Fruit fly (Drosophila melanogaster) whole organism, embryonic: Measurements from ENCODE around the gene CG5521.

Experiments
- ATbp ChIP-seq: fragments of 200-800 bp; sonication (Bioruptor generic); optimal IDR thresholded peaks from 2 replicates; lab custom pipeline; 2017; ENCODE audit warnings: missing biosample characterization, mild to moderate bottlenecking, missing genetic modification characterization, missing genetic modification reagents
- Abd-B ChIP-seq: fragments of 200-800 bp; sonication (Bioruptor generic); optimal IDR thresholded peaks from 2 replicates; lab custom pipeline; 2018; ENCODE audit warnings: missing biosample characterization, mild to moderate bottlenecking, missing genetic modification characterization, moderate library complexity
- Asciz ChIP-seq: fragments of 200-800 bp; sonication (Bioruptor generic); optimal IDR thresholded peaks from 2 replicates; lab custom pipeline; 2017; ENCODE audit warnings: missing biosample characterization, mild to moderate bottlenecking, missing genetic modification characterization, missing genetic modification reagents
- CG10543 ChIP-seq: fragments of 200-800 bp; sonication (Bioruptor generic); optimal IDR thresholded peaks from 3 replicates; lab custom pipeline; 2017; ENCODE audit warnings: missing biosample characterization, mild to moderate bottlenecking, missing genetic modification characterization, moderate library complexity
- CG1233 ChIP-seq: fragments of 200-800 bp; sonication (Bioruptor generic); optimal IDR thresholded peaks from 4 replicates; lab custom pipeline; 2018; ENCODE audit warnings: missing biosample characterization, mild to moderate bottlenecking, missing genetic modification characterization
- CG14710 ChIP-seq: fragments of 200-800 bp; sonication (Bioruptor generic); optimal IDR thresholded peaks from 3 replicates; lab custom pipeline; 2019; ENCODE audit warnings: missing biosample characterization, mild to moderate bottlenecking, missing genetic modification characterization, moderate library complexity
- CG17359 ChIP-seq: fragments of 200-800 bp; sonication (Bioruptor generic); optimal IDR thresholded peaks from 3 replicates; lab custom pipeline; 2018; ENCODE audit warnings: missing biosample characterization, mild to moderate bottlenecking, missing genetic modification characterization, moderate library complexity
- CG17802 ChIP-seq: fragments of 200-800 bp; sonication (Bioruptor generic); optimal IDR thresholded peaks from 2 replicates; lab custom pipeline; 2018; ENCODE audit warnings: missing biosample characterization, mild to moderate bottlenecking, missing genetic modification characterization, moderate library complexity
- CG17829 ChIP-seq: fragments of 200-800 bp; optimal IDR thresholded peaks from 2 replicates; lab custom pipeline; 2019; ENCODE audit warnings: missing biosample characterization, mild to moderate bottlenecking, missing genetic modification characterization, moderate library complexity
- CG18262 ChIP-seq: fragments of 200-800 bp; optimal IDR thresholded peaks from 3 replicates; lab custom pipeline; 2019; ENCODE audit warnings: missing biosample characterization, mild to moderate bottlenecking, missing genetic modification characterization, moderate library complexity
- CG18764 ChIP-seq: fragments of 200-800 bp; sonication (Bioruptor generic); optimal IDR thresholded peaks from 3 replicates; lab custom pipeline; 2016; ENCODE audit warnings: missing biosample characterization, missing genetic modification characterization
- CG30403 ChIP-seq: fragments of 200-800 bp; sonication (Bioruptor generic); optimal IDR thresholded peaks from 3 replicates; lab custom pipeline; 2016; ENCODE audit warnings: missing biosample characterization, missing genetic modification characterization
- CG31441 ChIP-seq: fragments of 200-800 bp; sonication (Bioruptor generic); IDR thresholded peaks from 2 replicates; pipeline ENCODE4 v1.3.6; 2022; ENCODE audit warnings: missing biosample characterization, missing genetic modification characterization
- CG32532 ChIP-seq: fragments of 200-800 bp; sonication (Bioruptor generic); IDR thresholded peaks from 2 replicates; pipeline ENCODE4 v1.3.6; 2022; ENCODE audit warnings: missing biosample characterization, missing genetic modification characterization
- CG7357 ChIP-seq: fragments of 200-800 bp; sonication (Bioruptor generic); IDR thresholded peaks from 3 replicates; pipeline ENCODE4 v1.3.6; 2022; ENCODE audit warnings: missing biosample characterization, missing genetic modification characterization
- CG7839 ChIP-seq: fragments of 200-800 bp; sonication (Bioruptor generic); optimal IDR thresholded peaks from 3 replicates; lab custom pipeline; 2018; ENCODE audit warnings: missing biosample characterization, mild to moderate bottlenecking, missing genetic modification characterization, moderate library complexity
- CG8388 ChIP-seq: fragments of 200-800 bp; sonication (Bioruptor generic); optimal IDR thresholded peaks from 2 replicates; lab custom pipeline; 2019; ENCODE audit warnings: missing biosample characterization, mild to moderate bottlenecking, missing genetic modification characterization, moderate library complexity
- CG9609 ChIP-seq: fragments of 200-800 bp; sonication (Bioruptor generic); optimal IDR thresholded peaks from 3 replicates; lab custom pipeline; 2016; ENCODE audit warnings: missing biosample characterization, missing genetic modification characterization
- CG9932 ChIP-seq: fragments of 200-800 bp; sonication (Bioruptor generic); IDR thresholded peaks from 2 replicates; pipeline ENCODE4 v1.3.6; 2022; ENCODE audit warnings: missing biosample characterization, missing genetic modification characterization
- CTCF ChIP-seq: fragments of 200-800 bp; sonication (Bioruptor generic); optimal IDR thresholded peaks from 2 replicates; lab custom pipeline; 2017; ENCODE audit warnings: missing biosample characterization, mild to moderate bottlenecking, missing genetic modification characterization, moderate library complexity
- Elba2 ChIP-seq: fragments of 200-800 bp; sonication (Bioruptor generic); optimal IDR thresholded peaks from 3 replicates; lab custom pipeline; 2016; ENCODE audit warnings: missing biosample characterization, missing genetic modification characterization
- Fer2 ChIP-seq: fragments of 200-800 bp; sonication (Bioruptor generic); optimal IDR thresholded peaks from 2 replicates; lab custom pipeline; 2018; ENCODE audit warnings: missing biosample characterization, mild to moderate bottlenecking, missing genetic modification characterization, moderate library complexity
- HLH3B ChIP-seq: fragments of 200-800 bp; sonication (Bioruptor generic); IDR thresholded peaks from 2 replicates; pipeline ENCODE4 v1.3.6; 2022; ENCODE audit warnings: missing biosample characterization, missing genetic modification characterization
- Kr ChIP-seq: fragments of 200-800 bp; sonication (Bioruptor generic); optimal IDR thresholded peaks from 2 replicates; lab custom pipeline; 2017; ENCODE audit warnings: missing biosample characterization, mild to moderate bottlenecking, missing genetic modification characterization
- Lhr ChIP-seq: fragments of 200-800 bp; sonication (Bioruptor generic); optimal IDR thresholded peaks from 3 replicates; lab custom pipeline; 2017; ENCODE audit warnings: mild to moderate bottlenecking, missing biosample characterization, missing genetic modification reagents, missing genetic modification characterization
- Med ChIP-seq: fragments of 200-800 bp; sonication (Bioruptor generic); peaks from one replicate; lab custom pipeline; 2016; ENCODE audit warnings: missing biosample characterization, missing genetic modification characterization, mild to moderate bottlenecking, inconsistent platforms, moderate library complexity
- Mrtf ChIP-seq: fragments of 200-800 bp; sonication (Bioruptor generic); IDR thresholded peaks from 3 replicates; pipeline ENCODE4 v1.3.6; 2022; ENCODE audit warnings: missing biosample characterization, missing genetic modification characterization
- Ptx1 ChIP-seq: fragments of 200-800 bp; sonication (Bioruptor generic); IDR thresholded peaks from 2 replicates; pipeline ENCODE4 v1.3.6; 2022; ENCODE audit warnings: missing biosample characterization, missing genetic modification characterization
- Rfx ChIP-seq: fragments of 200-800 bp; sonication (Bioruptor generic); IDR thresholded peaks from 2 replicates; pipeline ENCODE4 v1.3.6; 2022; ENCODE audit warnings: missing biosample characterization, missing genetic modification characterization
- Ssrp ChIP-seq: fragments of 200-800 bp; sonication (Bioruptor generic); optimal IDR thresholded peaks from 2 replicates; lab custom pipeline; 2018; ENCODE audit warnings: missing biosample characterization, mild to moderate bottlenecking, missing genetic modification characterization, moderate library complexity
- ac ChIP-seq: fragments of 200-800 bp; sonication (Bioruptor generic); optimal IDR thresholded peaks from 3 replicates; lab custom pipeline; 2017; ENCODE audit warnings: missing biosample characterization, mild to moderate bottlenecking, missing genetic modification characterization
- ap ChIP-seq: fragments of 200-800 bp; sonication (Bioruptor generic); IDR thresholded peaks from 2 replicates; pipeline ENCODE4 v1.3.6; 2022; ENCODE audit warnings: missing biosample characterization, missing genetic modification characterization
- ase ChIP-seq: fragments of 200-800 bp; sonication (Bioruptor generic); IDR thresholded peaks from 3 replicates; pipeline ENCODE4 v1.3.6; 2022; ENCODE audit warnings: missing biosample characterization, missing genetic modification characterization
- ci ChIP-seq: fragments of 200-800 bp; sonication (Bioruptor generic); IDR thresholded peaks from 3 replicates; pipeline ENCODE4 v1.3.6; 2022; ENCODE audit warnings: missing biosample characterization, missing genetic modification characterization
- cwo ChIP-seq: fragments of 200-800 bp; sonication (Bioruptor generic); optimal IDR thresholded peaks from 3 replicates; lab custom pipeline; 2017; ENCODE audit warnings: missing biosample characterization, missing genetic modification characterization, mild to moderate bottlenecking, moderate library complexity, missing genetic modification reagents
- dmrt99B ChIP-seq: fragments of 200-800 bp; sonication (Bioruptor generic); optimal IDR thresholded peaks from 2 replicates; lab custom pipeline; 2018; ENCODE audit warnings: missing biosample characterization, mild to moderate bottlenecking, missing genetic modification characterization, moderate library complexity
- gcm ChIP-seq: fragments of 200-800 bp; sonication (Bioruptor generic); optimal IDR thresholded peaks from 2 replicates; lab custom pipeline; 2019; ENCODE audit warnings: missing biosample characterization, mild to moderate bottlenecking, missing genetic modification characterization, moderate library complexity
- gsb-n ChIP-seq: fragments of 200-800 bp; sonication (Bioruptor generic); optimal IDR thresholded peaks from 3 replicates; lab custom pipeline; 2018; ENCODE audit warnings: missing biosample characterization, mild to moderate bottlenecking, missing genetic modification characterization
- gt ChIP-seq: fragments of 200-800 bp; sonication (Bioruptor generic); IDR thresholded peaks from 2 replicates; pipeline ENCODE4 v1.3.6; 2022; ENCODE audit warnings: missing biosample characterization, missing genetic modification characterization
- hkb ChIP-seq, 2 experiments: fragments of 200-800 bp in 1 of 2; fragments of >200 bp in 1 of 2; sonication (Bioruptor generic) in 1 of 2; IDR thresholded peaks in 1 of 2; optimal IDR thresholded peaks in 1 of 2; 2 replicates each; pipeline versions ENCODE4 v1.3.6 to Lab custom; 2017 to 2022; ENCODE audit warnings: missing biosample characterization in 1 of 2, missing genetic modification characterization in 1 of 2
- lola ChIP-seq, 3 experiments: fragments of >200 bp in 2 of 3; fragments of 200-800 bp in 1 of 3; sonication (Bioruptor generic) in 1 of 3; optimal IDR thresholded peaks; 2 replicates each; lab custom pipeline; 2017 to 2019; ENCODE audit warnings: missing biosample characterization in 3 of 3, missing genetic modification characterization in 3 of 3, mild to moderate bottlenecking in 1 of 3, moderate library complexity in 1 of 3
- p53 ChIP-seq: fragments of 200-800 bp; sonication (Bioruptor generic); optimal IDR thresholded peaks from 2 replicates; lab custom pipeline; 2016; ENCODE audit warnings: missing biosample characterization, missing genetic modification characterization
- sima ChIP-seq: fragments of 200-800 bp; sonication (Bioruptor generic); optimal IDR thresholded peaks from 2 replicates; lab custom pipeline; 2016; ENCODE audit warnings: missing biosample characterization, missing genetic modification characterization
- sqz ChIP-seq: fragments of 200-800 bp; sonication (Bioruptor generic); optimal IDR thresholded peaks from 3 replicates; lab custom pipeline; 2018; ENCODE audit warnings: missing biosample characterization, mild to moderate bottlenecking, missing genetic modification characterization
- sr ChIP-seq: fragments of 200-800 bp; sonication (Bioruptor generic); IDR thresholded peaks from 3 replicates; pipeline ENCODE4 v1.3.6; 2022; ENCODE audit warnings: missing biosample characterization, missing genetic modification characterization
- tgo ChIP-seq: fragments of 200-800 bp; sonication (Bioruptor generic); IDR thresholded peaks from 3 replicates; pipeline ENCODE4 v1.3.6; 2022; ENCODE audit warnings: missing biosample characterization, missing genetic modification characterization
- ttk ChIP-seq: fragments of 200-800 bp; sonication (Bioruptor generic); IDR thresholded peaks from 2 replicates; pipeline ENCODE4 v2.1.2; 2022; ENCODE audit warnings: missing biosample characterization, missing genetic modification characterization
- twi ChIP-seq: fragments of 200-800 bp; optimal IDR thresholded peaks from 2 replicates; lab custom pipeline; 2019; ENCODE audit warnings: missing biosample characterization, mild to moderate bottlenecking, missing genetic modification characterization, moderate library complexity
- wek ChIP-seq: fragments of 200-800 bp; sonication (Bioruptor generic); optimal IDR thresholded peaks from 3 replicates; lab custom pipeline; 2018; ENCODE audit warnings: missing biosample characterization, mild to moderate bottlenecking, missing genetic modification characterization, moderate library complexity
- zfh1 ChIP-seq: fragments of 200-800 bp; sonication (Bioruptor generic); IDR thresholded peaks from 3 replicates; pipeline ENCODE4 v1.3.6; 2022; ENCODE audit warnings: missing biosample characterization, missing genetic modification characterization

Gene CG5521

DNA sequence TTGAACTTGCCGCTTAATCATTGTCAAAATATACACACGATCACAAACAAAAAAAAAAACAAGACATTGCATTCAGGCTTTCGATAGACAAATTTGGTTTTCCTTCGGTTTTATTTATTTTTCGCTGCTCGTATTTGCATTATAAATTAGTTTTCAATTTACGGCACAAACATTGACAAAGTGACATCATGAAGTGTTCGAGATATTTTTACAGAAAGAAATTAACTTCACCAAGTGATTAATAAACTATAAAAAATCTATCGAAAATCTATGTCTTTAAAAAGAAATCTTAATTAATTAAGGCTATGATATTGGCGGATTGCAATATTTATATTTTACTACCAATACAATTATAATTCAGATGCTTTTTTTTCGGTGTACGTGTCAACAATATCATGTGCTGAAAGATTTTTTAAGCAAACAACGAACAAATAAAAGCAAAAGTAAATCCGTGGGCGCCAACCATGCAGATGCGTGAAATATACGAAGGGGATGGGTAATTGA is 42.8 kb upstream of the CG5521 start (continued):
- TF ChIP-seq CG32532 (peak; percentile 31; the same call in 1 of the 2 replicates), ap (GFP tag; lab: Robert Waterston, UW) (0 out of 2 replicates have a peak, but pooled peaks have one; percentile 25), hkb (optimal IDR thresholded peaks at IDR 0.05; lab: Kevin White, UChicago) (no peak), hkb (GFP tag; IDR thresholded peaks at IDR 0.05; lab: Robert Waterston, UW) (peak; percentile 57; the same call in 1 of the 2 replicates), CG9609 (GFP tag; lab: Kevin White, UChicago) (no peak), Lhr (GFP tag; lab: Kevin White, UChicago) (peak; percentile 9), cwo (GFP tag; lab: Kevin White, UChicago) (peak; percentile 61), CG7839 (tag; lab: Kevin White, UChicago) (peak; percentile 68), Ssrp (no peak), sima (GFP tag; lab: Kevin White, UChicago) (peak; percentile 9), Fer2 (tag; lab: Kevin White, UChicago) (peak; percentile 37), CG7357 (0 out of 3 replicates have a peak, but pooled peaks have one; percentile 25), gcm (GFP tag; lab: Kevin White, UChicago) (peak; percentile 40), Kr (GFP tag; lab: Kevin White, UChicago) (no peak), CG8388 (peak; percentile 6), CG31441 (peak; percentile 48), twi (no peak), sr (GFP tag; lab: Robert Waterston, UW) (peak; percentile 51; the same call in 2 of the 3 replicates), gt (GFP tag; lab: Robert Waterston, UW) (no peak), Rfx (GFP tag; lab: Robert Waterston, UW) (peak; percentile 64), Med (peak; percentile 78), p53 (GFP tag; lab: Kevin White, UChicago) (no peak), CG18764 (peak; percentile 35), CG17802 (no peak), CG18262 (tag; lab: Kevin White, UChicago) (peak; percentile 63), CG14710 (tag; lab: Kevin White, UChicago) (peak; percentile 25), gsb-n (tag; lab: Kevin White, UChicago) (peak; percentile 60), ttk (no peak), CG9932 (no peak), Ptx1 (GFP tag; lab: Robert Waterston, UW) (peak; percentile 70), Asciz (GFP tag; lab: Kevin White, UChicago) (peak; percentile 75), HLH3B (GFP tag; lab: Robert Waterston, UW) (peak; percentile 28; the same call in 1 of the 2 replicates), tgo (GFP tag; lab: Robert Waterston, UW) (peak; percentile 36; the same call in 2 of the 3 replicates), dmrt99B (tag; lab: Kevin White, UChicago) (peak; percentile 76), CG1233 (GFP tag; lab: Kevin White, UChicago) (peak; percentile 0), CTCF (GFP tag; lab: Kevin White, UChicago) (peak; percentile 9), Mrtf (GFP tag; lab: Robert Waterston, UW) (no peak), Elba2 (no peak), zfh1 (GFP tag; lab: Robert Waterston, UW) (peak; percentile 24; the same call in 1 of the 3 replicates), Abd-B (peak; percentile 53), CG10543 (GFP tag; lab: Kevin White, UChicago) (peak; percentile 38), ac (no peak), ase (GFP tag; lab: Robert Waterston, UW) (0 out of 3 replicates have a peak, but pooled peaks have one; percentile 46), CG30403 (GFP tag; lab: Kevin White, UChicago) (peak; percentile 50), sqz (GFP tag; lab: Kevin White, UChicago) (peak; percentile 62), lola (GFP tag; optimal IDR thresholded peaks at IDR 0.05; lab: Kevin White, UChicago) (peak in 1 of 3 experiments; percentile 6), CG17829 (peak; percentile 39), ATbp (GFP tag; lab: Kevin White, UChicago) (peak; percentile 74), ci (GFP tag; lab: Robert Waterston, UW) (0 out of 3 replicates have a peak, but pooled peaks have one; percentile 36), CG17359 (tag; lab: Kevin White, UChicago) (peak; percentile 57), wek (GFP tag; lab: Kevin White, UChicago) (peak; percentile 45)
